Fruit fly (Drosophila melanogaster): ENCODE data around the gene Nfs1.
A peak's percentile ranks its signal among the peaks of the same experiment; 100 is the strongest.

Gene Nfs1

DNA sequence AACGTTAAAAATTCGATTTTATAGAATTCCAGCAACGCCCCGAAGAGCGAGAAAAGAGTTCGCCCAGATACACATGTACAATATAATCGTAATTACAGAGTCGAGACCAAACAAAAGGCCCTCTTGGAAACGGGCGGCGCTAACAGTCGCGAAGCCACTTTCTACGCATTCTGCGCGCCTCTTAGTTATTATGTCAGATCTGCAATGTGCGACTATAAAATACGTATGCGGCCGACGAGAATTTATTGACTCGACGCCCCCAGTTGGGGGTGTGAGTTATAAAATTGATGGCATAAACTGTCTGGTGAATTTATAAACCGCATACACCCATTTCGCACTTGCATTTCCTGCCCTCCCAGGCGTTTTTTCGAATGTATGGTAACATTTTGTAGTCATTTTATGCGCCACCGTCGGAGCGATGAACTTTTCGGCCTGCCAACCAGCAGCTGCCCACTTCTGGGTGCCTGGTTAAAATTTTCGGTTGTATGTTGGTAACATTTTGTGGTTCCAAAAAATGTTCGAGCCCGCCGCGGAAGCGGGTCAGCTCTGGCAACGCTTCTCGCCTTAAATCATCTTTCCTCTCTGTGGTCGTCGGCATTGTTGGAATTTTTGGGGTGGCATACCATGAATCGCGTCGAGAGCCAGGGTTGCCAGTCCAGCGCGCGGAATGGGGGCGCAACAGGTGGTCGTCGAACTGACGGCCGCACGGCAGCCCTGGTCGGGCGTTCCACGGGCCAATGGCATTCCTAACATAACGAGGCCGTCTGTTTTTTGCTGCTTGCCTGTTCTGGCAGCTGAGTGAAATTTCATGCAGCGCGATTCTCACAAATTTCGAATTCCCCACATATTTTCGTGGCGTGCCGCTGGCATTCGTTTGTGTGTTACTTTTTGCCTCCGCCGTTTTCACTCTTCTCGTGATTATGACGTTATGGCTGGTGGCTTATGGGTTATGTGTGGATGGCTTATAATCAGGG is 12.5 kb downstream of the Nfs1 start:
- TF ChIP-seq D1 (tag; optimal IDR thresholded peaks at IDR 0.05) (no peak), CG14655 (GFP tag; optimal IDR thresholded peaks at IDR 0.05) (peak; percentile 67), CG10348 (GFP tag; IDR thresholded peaks at IDR 0.05) (no peak), fd96Ca (GFP tag; IDR thresholded peaks at IDR 0.05) (no peak), EcR (GFP tag; optimal IDR thresholded peaks at IDR 0.05) (peak; percentile 100), Pif1B (GFP tag; optimal IDR thresholded peaks at IDR 0.05) (peak; percentile 73), CG12605 (GFP tag; IDR thresholded peaks at IDR 0.05) (no peak), CG8159 (tag; optimal IDR thresholded peaks at IDR 0.05) (peak; percentile 64), Ets98B (GFP tag; IDR thresholded peaks at IDR 0.05) (no peak), CG9948 (tag; optimal IDR thresholded peaks at IDR 0.05) (peak; percentile 35), CG4496 (GFP tag; IDR thresholded peaks at IDR 0.05) (no peak), gl (tag; optimal IDR thresholded peaks at IDR 0.05) (peak; percentile 48), CG17806 (tag; optimal IDR thresholded peaks at IDR 0.05) (peak; percentile 51), Pif1A (GFP tag; optimal IDR thresholded peaks at IDR 0.05) (no peak), CG15710 (tag; optimal IDR thresholded peaks at IDR 0.05) (peak; percentile 54), Snoo (tag; optimal IDR thresholded peaks at IDR 0.05) (peak; percentile 66), rn (GFP tag; IDR thresholded peaks at IDR 0.05) (no peak), CG32121 (GFP tag; IDR thresholded peaks at IDR 0.05) (no peak), CG8301 (tag; optimal IDR thresholded peaks at IDR 0.05) (peak; percentile 58), CG13204 (GFP tag; optimal IDR thresholded peaks at IDR 0.05) (peak; percentile 96), CG34367 (tag; optimal IDR thresholded peaks at IDR 0.05) (peak; percentile 13)

DNA sequence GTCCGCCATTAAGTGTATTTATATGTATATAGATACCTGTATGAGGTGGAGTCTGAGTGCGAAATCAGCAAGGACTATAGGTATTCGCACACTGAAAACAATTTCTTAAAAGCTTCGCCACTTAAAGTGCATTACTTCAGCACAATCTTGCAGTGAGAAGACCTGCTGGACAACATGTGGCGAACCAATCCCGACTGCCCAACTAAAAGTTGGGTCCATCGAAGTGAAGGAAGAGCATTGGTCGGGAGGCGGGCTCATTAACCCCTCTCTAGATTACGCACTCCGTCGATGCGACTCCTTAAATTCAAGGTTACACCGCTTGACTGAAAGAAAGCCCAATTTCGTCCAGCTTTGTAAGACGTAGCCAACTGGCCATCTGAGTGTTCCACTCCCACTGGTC is 13.8 kb downstream of the Nfs1 start:
- TF ChIP-seq CG17806 (tag; optimal IDR thresholded peaks at IDR 0.05) (peak; percentile 34), CG32121 (GFP tag; IDR thresholded peaks at IDR 0.05) (no peak), CG12605 (GFP tag; IDR thresholded peaks at IDR 0.05) (no peak), Ets98B (GFP tag; IDR thresholded peaks at IDR 0.05) (no peak), CG14655 (GFP tag; optimal IDR thresholded peaks at IDR 0.05) (no peak), EcR (GFP tag; optimal IDR thresholded peaks at IDR 0.05) (no peak), Pif1A (GFP tag; optimal IDR thresholded peaks at IDR 0.05) (no peak), CG8159 (tag; optimal IDR thresholded peaks at IDR 0.05) (peak; percentile 57), Snoo (tag; optimal IDR thresholded peaks at IDR 0.05) (no peak), CG34367 (tag; optimal IDR thresholded peaks at IDR 0.05) (peak; percentile 10), CG8301 (tag; optimal IDR thresholded peaks at IDR 0.05) (no peak), gl (tag; optimal IDR thresholded peaks at IDR 0.05) (no peak), CG9948 (tag; optimal IDR thresholded peaks at IDR 0.05) (peak; percentile 31), Pif1B (GFP tag; optimal IDR thresholded peaks at IDR 0.05) (peak; percentile 0), rn (GFP tag; IDR thresholded peaks at IDR 0.05) (no peak), CG13204 (GFP tag; optimal IDR thresholded peaks at IDR 0.05) (no peak), CG4496 (GFP tag; IDR thresholded peaks at IDR 0.05) (no peak), fd96Ca (GFP tag; IDR thresholded peaks at IDR 0.05) (no peak), D1 (tag; optimal IDR thresholded peaks at IDR 0.05) (no peak), CG15710 (tag; optimal IDR thresholded peaks at IDR 0.05) (peak; percentile 37), CG10348 (GFP tag; IDR thresholded peaks at IDR 0.05) (no peak)

DNA sequence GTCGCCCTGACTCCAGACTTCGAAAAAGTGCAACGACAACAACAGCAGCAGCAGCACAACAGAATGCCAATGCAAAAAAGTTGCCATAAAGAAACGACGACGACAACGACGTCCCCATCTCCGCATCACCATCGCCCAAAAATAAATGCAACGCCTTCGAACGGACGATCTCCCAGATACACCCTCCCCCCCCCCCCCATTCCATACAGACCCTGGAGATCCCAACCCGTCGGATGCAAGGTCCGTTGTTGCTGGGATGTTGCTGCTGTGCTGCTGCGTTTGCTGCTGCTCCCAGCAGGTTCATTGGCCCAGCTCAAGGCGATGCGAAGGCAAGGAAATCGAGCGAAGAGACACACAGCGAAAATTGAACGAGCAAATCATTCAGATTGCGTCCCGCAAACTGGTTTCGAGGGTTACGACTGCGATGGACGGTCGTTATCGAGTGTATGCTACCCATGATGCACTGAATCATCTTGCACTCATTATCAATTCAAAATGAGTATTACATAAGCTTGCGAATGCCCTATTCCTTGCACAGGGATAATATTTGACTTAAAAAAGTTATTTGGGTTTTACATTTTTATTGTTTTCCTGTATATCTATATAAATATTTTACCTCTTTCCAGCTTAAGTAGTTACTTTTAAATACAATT is 14.4 kb downstream of the Nfs1 start:
- TF ChIP-seq CG8159 (tag; optimal IDR thresholded peaks at IDR 0.05) (peak; percentile 21), CG10348 (GFP tag; IDR thresholded peaks at IDR 0.05) (no peak), CG14655 (GFP tag; optimal IDR thresholded peaks at IDR 0.05) (no peak), CG15710 (tag; optimal IDR thresholded peaks at IDR 0.05) (peak; percentile 30), CG17806 (tag; optimal IDR thresholded peaks at IDR 0.05) (peak; percentile 32), CG12605 (GFP tag; IDR thresholded peaks at IDR 0.05) (peak; percentile 42), CG4496 (GFP tag; IDR thresholded peaks at IDR 0.05) (peak; percentile 68), gl (tag; optimal IDR thresholded peaks at IDR 0.05) (peak; percentile 85), CG34367 (tag; optimal IDR thresholded peaks at IDR 0.05) (peak; percentile 29), Pif1B (GFP tag; optimal IDR thresholded peaks at IDR 0.05) (peak; percentile 36), rn (GFP tag; IDR thresholded peaks at IDR 0.05) (no peak), D1 (tag; optimal IDR thresholded peaks at IDR 0.05) (no peak), EcR (GFP tag; optimal IDR thresholded peaks at IDR 0.05) (peak; percentile 100), Snoo (tag; optimal IDR thresholded peaks at IDR 0.05) (peak; percentile 62), CG32121 (GFP tag; IDR thresholded peaks at IDR 0.05) (no peak; the same call in 1 of the 2 replicates), CG8301 (tag; optimal IDR thresholded peaks at IDR 0.05) (peak; percentile 33), Ets98B (GFP tag; IDR thresholded peaks at IDR 0.05) (no peak), CG13204 (GFP tag; optimal IDR thresholded peaks at IDR 0.05) (peak; percentile 98), Pif1A (GFP tag; optimal IDR thresholded peaks at IDR 0.05) (peak; percentile 38), fd96Ca (GFP tag; IDR thresholded peaks at IDR 0.05) (peak; percentile 67; the same call in 2 of the 3 replicates), CG9948 (tag; optimal IDR thresholded peaks at IDR 0.05) (no peak)

DNA sequence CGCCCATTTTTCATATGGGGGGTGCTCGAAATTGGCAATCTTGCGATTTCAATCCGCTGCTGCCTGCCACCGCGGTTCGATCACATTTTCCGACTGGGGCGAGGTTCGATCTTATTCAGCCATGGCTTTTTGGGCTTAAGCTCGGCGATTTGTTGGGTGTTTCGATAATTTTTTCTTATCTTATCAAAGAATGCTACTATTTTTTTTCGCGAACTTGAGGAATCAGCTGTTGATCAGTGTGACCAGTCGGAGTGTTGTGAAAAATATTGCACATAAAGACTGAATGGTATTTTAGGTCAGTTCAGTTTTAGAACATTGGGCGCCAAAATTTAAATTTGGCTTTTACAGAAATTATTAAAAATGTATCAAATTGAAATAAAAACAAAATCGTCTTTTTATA is 21.3 kb downstream of the Nfs1 start, which contains the start of gene Wdr81:
Gene Wdr81 (minus strand): TSS at position 226 of the 400 bp plus-strand sequence.
- TF ChIP-seq CG8159 (tag; optimal IDR thresholded peaks at IDR 0.05) (no peak), CG8301 (tag; optimal IDR thresholded peaks at IDR 0.05) (no peak), rn (GFP tag; IDR thresholded peaks at IDR 0.05) (no peak), D1 (tag; optimal IDR thresholded peaks at IDR 0.05) (no peak), CG17806 (tag; optimal IDR thresholded peaks at IDR 0.05) (no peak), Pif1A (GFP tag; optimal IDR thresholded peaks at IDR 0.05) (no peak), CG13204 (GFP tag; optimal IDR thresholded peaks at IDR 0.05) (no peak), Snoo (tag; optimal IDR thresholded peaks at IDR 0.05) (no peak), CG32121 (GFP tag; IDR thresholded peaks at IDR 0.05) (no peak), CG10348 (GFP tag; IDR thresholded peaks at IDR 0.05) (no peak), CG34367 (tag; optimal IDR thresholded peaks at IDR 0.05) (no peak), gl (tag; optimal IDR thresholded peaks at IDR 0.05) (no peak), CG12605 (GFP tag; IDR thresholded peaks at IDR 0.05) (no peak), CG9948 (tag; optimal IDR thresholded peaks at IDR 0.05) (no peak)

All from whole organism, pupa.